Worm (Caenorhabditis elegans) whole organism, early embryonic: ENCODE data around the gene C44B7.7.

Experiments used
- B0310.2 ChIP-seq: sonication (generic microtip); optimal IDR thresholded peaks from 2 replicates; lab custom pipeline; 2016; ENCODE audit warnings: mild to moderate bottlenecking, missing genetic modification characterization, missing compliant biosample characterization
- F13C5.2 ChIP-seq: sonication (generic microtip); optimal IDR thresholded peaks from 2 replicates; lab custom pipeline; 2017; ENCODE audit warnings: mild to moderate bottlenecking, missing genetic modification characterization, inconsistent platforms, missing compliant biosample characterization
- aly-1 ChIP-seq: sonication (generic microtip); optimal IDR thresholded peaks from 2 replicates; lab custom pipeline; 2016; ENCODE audit warnings: missing genetic modification characterization, missing compliant biosample characterization
- ama-1 ChIP-seq: fragments of 150-350 bp; optimal IDR thresholded peaks from 2 replicates; lab custom pipeline; 2014
- ceh-13 ChIP-seq: fragments of 200-800 bp; sonication (Bioruptor generic); optimal IDR thresholded peaks from 2 replicates; lab custom pipeline; 2018; ENCODE audit warnings: mild to moderate bottlenecking, missing genetic modification characterization, missing compliant biosample characterization
- ceh-36 ChIP-seq: sonication (generic microtip); optimal IDR thresholded peaks from 2 replicates; lab custom pipeline; 2016; ENCODE audit warnings: missing genetic modification characterization, inconsistent platforms, missing compliant biosample characterization
- ets-7 ChIP-seq: sonication (generic microtip); optimal IDR thresholded peaks from 2 replicates; lab custom pipeline; 2016; ENCODE audit warnings: missing genotype, missing genetic modification characterization, missing compliant biosample characterization
- flt-1 ChIP-seq: fragments of 200-800 bp; sonication (Bioruptor generic); IDR thresholded peaks from 2 replicates; pipeline ENCODE4 v1.3.6; 2022; ENCODE audit warnings: missing genetic modification characterization, missing compliant biosample characterization
- hmbx-1 ChIP-seq: sonication (generic microtip); optimal IDR thresholded peaks from 2 replicates; lab custom pipeline; 2016; ENCODE audit warnings: mild to moderate bottlenecking, missing genetic modification characterization, missing compliant biosample characterization
- hmg-4 ChIP-seq: fragments of 200-800 bp; sonication (Bioruptor generic); optimal IDR thresholded peaks from 2 replicates; lab custom pipeline; 2018; ENCODE audit warnings: mild to moderate bottlenecking, missing genetic modification characterization, missing compliant biosample characterization
- hnd-1 ChIP-seq: sonication (generic microtip); optimal IDR thresholded peaks from 2 replicates; lab custom pipeline; 2016; ENCODE audit warnings: missing genetic modification characterization, missing compliant biosample characterization
- pes-1 ChIP-seq: fragments of 200-800 bp; sonication (Bioruptor generic); IDR thresholded peaks from 2 replicates; pipeline ENCODE4 v1.3.6; 2022; ENCODE audit warnings: missing genetic modification reagents, missing genetic modification characterization, missing compliant biosample characterization
- scrt-1 ChIP-seq: fragments of 200-800 bp; sonication (Bioruptor generic); IDR thresholded peaks from 2 replicates; pipeline ENCODE4 v1.3.6; 2022; ENCODE audit warnings: missing genetic modification characterization, missing compliant biosample characterization
- sea-1 ChIP-seq: fragments of 200-800 bp; sonication (Bioruptor generic); conservative IDR thresholded peaks from 2 replicates; pipeline ENCODE4 v1.3.6; 2022; ENCODE audit warnings: missing genetic modification characterization, missing compliant biosample characterization
- tbx-11 ChIP-seq: fragments of 200-800 bp; sonication (Bioruptor generic); IDR thresholded peaks from 2 replicates; pipeline ENCODE4 v1.3.6; 2022; ENCODE audit warnings: missing genetic modification characterization, missing compliant biosample characterization
- tbx-37 ChIP-seq: fragments of 200-800 bp; sonication (Bioruptor generic); conservative IDR thresholded peaks from 2 replicates; pipeline ENCODE4 v1.3.6; 2022; ENCODE audit warnings: missing genetic modification reagents, missing genetic modification characterization, missing compliant biosample characterization
- tra-4 ChIP-seq: sonication (generic microtip); optimal IDR thresholded peaks from 2 replicates; lab custom pipeline; 2017; ENCODE audit warnings: missing genetic modification characterization, missing compliant biosample characterization

Gene C44B7.7

DNA sequence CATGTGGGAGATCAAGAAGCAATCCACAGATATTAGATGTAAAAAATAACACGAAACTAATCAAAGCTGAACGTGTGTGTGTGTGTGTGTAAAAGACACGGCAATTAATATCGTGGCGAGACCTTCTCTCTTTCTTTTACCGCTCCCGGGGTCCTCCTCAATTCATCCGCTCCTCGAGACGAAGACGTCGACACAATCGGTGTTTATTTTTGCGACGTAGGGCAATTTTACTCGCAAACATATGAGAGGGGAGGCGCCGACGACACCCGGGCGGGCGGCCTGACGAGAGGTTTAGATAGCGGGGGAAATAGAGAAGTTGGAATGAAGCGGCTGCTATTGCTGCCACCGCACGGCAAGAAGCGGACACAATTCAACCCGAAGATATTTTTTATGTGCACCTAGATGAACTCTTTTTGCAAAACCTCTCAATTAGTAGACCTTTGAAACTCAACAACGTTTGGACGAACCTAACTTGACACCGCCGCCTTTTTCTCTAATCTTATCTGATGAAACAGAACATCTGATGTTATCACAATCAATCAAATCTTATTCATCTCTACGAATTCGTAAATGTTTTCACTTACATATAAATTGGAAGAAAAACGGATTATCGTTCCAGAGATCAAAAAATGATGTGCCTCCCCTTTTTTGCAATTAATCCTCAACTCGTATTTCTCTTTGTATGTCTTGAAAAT, 47.1 kb downstream of the C44B7.7 start:
- TF ChIP-seq hmg-4 (GFP tag; lab: Kevin White, UChicago) (peak; percentile 63), flt-1 (peak; percentile 13; the same call in 1 of the 2 replicates), hnd-1 (tag; lab: Kevin White, UChicago) (no peak)

DNA sequence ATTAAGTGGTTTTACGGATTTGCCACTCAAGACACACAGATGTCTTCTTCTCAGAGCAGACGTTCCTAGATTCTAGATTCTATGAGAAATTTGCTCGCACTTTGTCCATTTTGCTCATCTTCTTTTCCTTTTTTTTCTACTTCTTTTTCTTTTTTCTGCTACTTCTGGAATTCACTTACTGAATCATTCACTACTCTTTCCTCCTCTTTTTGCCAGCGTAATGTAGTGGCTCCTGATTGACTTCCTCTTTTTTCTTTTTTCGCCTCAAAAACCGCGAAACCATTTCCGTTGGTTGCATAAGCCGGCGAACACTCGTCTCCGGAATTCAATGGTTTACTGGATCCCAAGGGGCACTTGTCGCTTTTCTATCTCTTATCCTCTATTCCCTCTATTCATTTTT, 47.8 kb downstream of the C44B7.7 start:
- TF ChIP-seq hmg-4 (GFP tag; lab: Kevin White, UChicago) (no peak), hmbx-1 (tag; lab: Kevin White, UChicago) (no peak), ama-1 (lab: Kevin White, UChicago) (no peak), scrt-1 (no peak), pes-1 (GFP tag; lab: Robert Waterston, UW) (no peak), aly-1 (tag; lab: Kevin White, UChicago) (no peak), ceh-13 (GFP tag; lab: Kevin White, UChicago) (no peak), flt-1 (no peak), ceh-36 (tag; lab: Kevin White, UChicago) (no peak), sea-1 (no peak), F13C5.2 (tag; lab: Kevin White, UChicago) (no peak)

DNA sequence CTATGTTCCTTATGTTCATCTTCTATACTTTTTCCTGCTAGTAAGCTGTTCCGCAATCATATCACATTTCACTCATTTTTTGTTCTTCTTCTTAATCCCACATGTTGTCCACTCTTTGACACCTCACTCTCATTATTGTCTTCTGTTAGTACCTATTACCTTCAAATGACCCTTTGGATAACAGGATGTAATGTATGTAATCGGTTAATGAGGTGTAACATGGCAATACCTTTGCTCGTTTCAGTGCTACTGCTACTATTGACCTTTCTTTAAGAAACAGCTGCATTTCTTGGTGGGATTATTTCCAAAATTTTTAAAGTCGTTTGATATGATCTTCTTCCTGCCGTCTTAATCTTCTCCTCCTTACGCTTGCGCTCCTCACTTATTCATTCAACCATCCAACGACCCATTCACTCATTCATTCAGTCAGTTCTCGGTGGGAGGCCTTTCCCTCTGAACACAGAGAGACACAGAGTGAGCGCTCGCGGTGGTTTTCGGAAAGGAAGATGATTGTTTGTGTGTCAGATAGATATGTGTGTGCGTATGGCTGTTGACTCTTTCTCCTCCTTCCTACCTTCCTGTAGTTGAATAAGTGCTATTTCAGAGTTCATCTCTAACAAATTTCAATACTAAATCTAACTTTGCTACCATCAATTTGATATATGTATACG, 48.3 kb downstream of the C44B7.7 start:
- TF ChIP-seq F13C5.2 (tag; lab: Kevin White, UChicago): no peak
- TF ChIP-seq flt-1: no peak
- peak; percentile 83 for TF ChIP-seq ceh-36 (tag; lab: Kevin White, UChicago)
- peak; percentile 77 for TF ChIP-seq hmg-4 (GFP tag; lab: Kevin White, UChicago)
- TF ChIP-seq ama-1 (lab: Kevin White, UChicago): no peak
- TF ChIP-seq aly-1 (tag; lab: Kevin White, UChicago): no peak
- no peak for TF ChIP-seq B0310.2
- TF ChIP-seq tra-4 (tag; lab: Kevin White, UChicago): no peak
- TF ChIP-seq ets-7 (tag; lab: Kevin White, UChicago): peak; percentile 12
- no peak for TF ChIP-seq tbx-37 (GFP tag; lab: Robert Waterston, UW)
- 0 out of 2 replicates have a peak, but pooled peaks have one; percentile 44 for TF ChIP-seq sea-1

DNA sequence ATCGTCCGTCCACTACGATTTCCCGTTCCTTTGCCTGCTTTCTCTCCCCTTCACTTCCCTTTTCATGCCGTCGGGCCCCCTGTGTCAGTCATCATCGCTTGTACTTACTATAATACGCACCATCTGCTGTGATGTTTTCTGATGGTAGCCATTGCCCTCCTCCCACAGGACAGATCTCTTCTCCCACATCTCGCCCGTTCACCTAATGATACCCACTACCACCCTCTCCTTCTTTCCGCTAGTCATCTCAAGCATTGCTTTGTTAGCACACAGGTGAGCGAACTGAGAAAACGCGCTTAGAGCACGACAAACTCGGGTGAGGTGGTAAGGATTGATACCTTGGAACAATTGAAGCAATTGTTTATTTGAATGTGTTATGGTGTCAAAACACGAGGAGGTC, 49.0 kb downstream of the C44B7.7 start:
- TF ChIP-seq ceh-36 (tag; lab: Kevin White, UChicago) (peak; percentile 40), tbx-11 (GFP tag; lab: Robert Waterston, UW) (no peak), hmg-4 (GFP tag; lab: Kevin White, UChicago) (peak; percentile 57)

DNA sequence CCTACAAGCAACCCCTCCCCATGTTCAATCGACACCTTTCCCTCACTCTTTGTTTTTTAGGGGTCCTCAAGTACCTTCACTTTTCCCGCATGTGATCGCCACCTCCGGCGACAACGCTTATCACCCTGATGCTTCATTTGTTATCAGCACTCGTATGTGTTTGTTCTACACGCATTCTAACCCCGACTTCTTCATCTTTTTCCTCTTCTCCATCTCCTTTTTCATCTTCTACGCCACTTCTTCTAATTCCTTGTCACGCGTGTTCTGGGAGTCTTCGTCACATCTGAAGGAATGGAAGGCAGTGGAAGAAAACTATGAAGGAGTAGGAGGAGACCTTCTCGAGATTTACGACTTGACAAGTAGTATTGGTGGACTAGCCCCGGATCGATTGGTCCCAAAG, 50.0 kb downstream of the C44B7.7 start:
- TF ChIP-seq flt-1 (no peak), ama-1 (lab: Kevin White, UChicago) (no peak), ets-7 (tag; lab: Kevin White, UChicago) (no peak), ceh-36 (tag; lab: Kevin White, UChicago) (peak; percentile 45), hmg-4 (GFP tag; lab: Kevin White, UChicago) (no peak), aly-1 (tag; lab: Kevin White, UChicago) (no peak)
